Fruit fly (Drosophila melanogaster) whole organism: ENCODE data around the gene Pp1alpha-96A.

Source experiments
- Dll ChIP-seq: fragments of >200 bp; optimal IDR thresholded peaks from 2 replicates; lab custom pipeline; 2017
- pan ChIP-seq: fragments of >200 bp; optimal IDR thresholded peaks from 2 replicates; lab custom pipeline; 2017
- psq ChIP-seq: fragments of >200 bp; optimal IDR thresholded peaks from 2 replicates; lab custom pipeline; 2017

- TF ChIP-seq Dll (lab: Kevin White, UChicago) (no peak), pan (no peak), psq (lab: Kevin White, UChicago) (no peak)
These were observed 53.5 kb downstream of the Pp1alpha-96A start for dm6 chr3R:24571386-24572124.
